Worm (Caenorhabditis elegans) whole organism, early embryonic: ENCODE measurements around the gene sdz-21.
A peak's percentile ranks its signal among the peaks of the same experiment; 100 is the strongest.

Experiments
- ama-1 ChIP-seq: fragments of 150-350 bp; optimal IDR thresholded peaks from 2 replicates; lab custom pipeline; 2014
- ceh-13 ChIP-seq: fragments of 200-800 bp; sonication (Bioruptor generic); optimal IDR thresholded peaks from 2 replicates; lab custom pipeline; 2018; ENCODE audit warnings: mild to moderate bottlenecking, missing genetic modification characterization, missing compliant biosample characterization
- ceh-36 ChIP-seq: sonication (generic microtip); optimal IDR thresholded peaks from 2 replicates; lab custom pipeline; 2016; ENCODE audit warnings: missing genetic modification characterization, inconsistent platforms, missing compliant biosample characterization
- hmbx-1 ChIP-seq: sonication (generic microtip); optimal IDR thresholded peaks from 2 replicates; lab custom pipeline; 2016; ENCODE audit warnings: mild to moderate bottlenecking, missing genetic modification characterization, missing compliant biosample characterization
- hmg-4 ChIP-seq: fragments of 200-800 bp; sonication (Bioruptor generic); optimal IDR thresholded peaks from 2 replicates; lab custom pipeline; 2018; ENCODE audit warnings: mild to moderate bottlenecking, missing genetic modification characterization, missing compliant biosample characterization
- hnd-1 ChIP-seq: sonication (generic microtip); optimal IDR thresholded peaks from 2 replicates; lab custom pipeline; 2016; ENCODE audit warnings: missing genetic modification characterization, missing compliant biosample characterization
- scrt-1 ChIP-seq: fragments of 200-800 bp; sonication (Bioruptor generic); IDR thresholded peaks from 2 replicates; pipeline ENCODE4 v1.3.6; 2022; ENCODE audit warnings: missing genetic modification characterization, missing compliant biosample characterization
- tra-4 ChIP-seq: sonication (generic microtip); optimal IDR thresholded peaks from 2 replicates; lab custom pipeline; 2017; ENCODE audit warnings: missing genetic modification characterization, missing compliant biosample characterization

DNA sequence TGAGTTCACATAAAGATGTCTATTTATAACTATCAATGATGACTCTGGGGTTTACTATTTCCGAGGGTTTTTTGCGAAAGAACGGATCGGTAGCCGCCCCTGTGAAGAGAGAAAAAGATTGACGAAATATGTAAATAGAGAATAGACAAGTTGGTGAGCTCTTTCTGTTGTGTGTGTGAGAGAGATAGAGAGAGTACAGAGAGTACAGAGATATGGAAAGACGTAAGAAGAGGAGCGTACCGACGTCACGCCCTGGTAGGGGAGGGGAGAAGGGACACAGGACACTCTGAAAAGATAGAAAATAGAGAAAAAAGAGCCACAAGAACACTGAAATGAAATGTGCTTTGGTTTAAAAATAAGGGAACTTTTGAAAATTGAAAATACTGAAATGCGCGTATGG lies 31.4 kb upstream of the sdz-21 start:
- no peak for TF ChIP-seq scrt-1 (GFP tag; lab: Robert Waterston, UW)
- TF ChIP-seq hnd-1 (tag; lab: Kevin White, UChicago): no peak
- TF ChIP-seq ceh-36: no peak
- no peak for TF ChIP-seq ceh-13 (GFP tag; lab: Kevin White, UChicago)
- no peak for TF ChIP-seq ama-1
- TF ChIP-seq hmbx-1: no peak
- peak; percentile 1 for TF ChIP-seq hmg-4
- no peak for TF ChIP-seq tra-4 (tag; lab: Kevin White, UChicago)
